Worm (Caenorhabditis elegans): ENCODE measurements around the gene crp-1.

ce11 chrV:10441135-10442024 lies 37.0 kb upstream of the crp-1 start, which contains the start of gene pap-1:
- TF ChIP-seq tra-4 (tag; optimal IDR thresholded peaks at IDR 0.05) (no peak), ama-1 (optimal IDR thresholded peaks at IDR 0.05) (no peak), ceh-36 (tag; optimal IDR thresholded peaks at IDR 0.05) (no peak), B0310.2 (tag; optimal IDR thresholded peaks at IDR 0.05) (no peak), hmg-4 (GFP tag; optimal IDR thresholded peaks at IDR 0.05) (no peak), hnd-1 (tag; optimal IDR thresholded peaks at IDR 0.05) (no peak), hmbx-1 (tag; optimal IDR thresholded peaks at IDR 0.05) (no peak), F13C5.2 (tag; optimal IDR thresholded peaks at IDR 0.05) (no peak), tbx-37 (GFP tag; conservative IDR thresholded peaks at IDR 0.05) (no peak), tbx-11 (GFP tag; IDR thresholded peaks at IDR 0.05) (no peak), flt-1 (GFP tag; IDR thresholded peaks at IDR 0.05) (no peak), ceh-13 (GFP tag; optimal IDR thresholded peaks at IDR 0.05) (no peak), ets-7 (tag; optimal IDR thresholded peaks at IDR 0.05) (no peak), sea-1 (GFP tag; conservative IDR thresholded peaks at IDR 0.05) (no peak)

All from whole organism, early embryonic.